Worm (Caenorhabditis elegans) whole organism, L3 larva: ENCODE measurements around the gene ZK616.3.
"Not testable (repeated sequence)": the region's sequence is repeated elsewhere in the genome, so short reads cannot be mapped to it uniquely, and the experiment has no call there.

ENCODE experiments used
- ZK546.5 ChIP-seq: sonication (generic microtip); optimal IDR thresholded peaks from 2 replicates; lab custom pipeline; 2017; ENCODE audit warnings: missing biosample characterization, missing genetic modification characterization
- ceh-82 ChIP-seq: fragments of 150-350 bp; optimal IDR thresholded peaks from 2 replicates; lab custom pipeline; 2014; ENCODE audit warnings: missing biosample characterization, missing genetic modification characterization
- elt-3 ChIP-seq, 3 experiments: fragments of 150-350 bp in 1 of 3; sonication (generic microtip) in 2 of 3; optimal IDR thresholded peaks; 2 replicates in 2 of 3; 4 replicates in 1 of 3; lab custom pipeline; 2014 to 2017; ENCODE audit warnings: missing biosample characterization in 3 of 3, missing genetic modification characterization in 3 of 3
- fkh-10 ChIP-seq: sonication (generic microtip); optimal IDR thresholded peaks from 2 replicates; lab custom pipeline; 2017; ENCODE audit warnings: missing biosample characterization, missing genetic modification reagents, missing genetic modification characterization
- fkh-2 ChIP-seq: fragments of 150-350 bp; optimal IDR thresholded peaks from 2 replicates; lab custom pipeline; 2014; ENCODE audit warnings: missing biosample characterization, missing genetic modification reagents, missing genetic modification characterization
- fos-1 ChIP-seq: fragments of 150-350 bp; optimal IDR thresholded peaks from 2 replicates; lab custom pipeline; 2014; ENCODE audit warnings: missing biosample characterization, missing genetic modification characterization
- lin-39 ChIP-seq: fragments of 150-350 bp; optimal IDR thresholded peaks from 2 replicates; lab custom pipeline; 2018; ENCODE audit warnings: missing biosample characterization, missing genetic modification reagents, missing genetic modification characterization
- nfya-1 ChIP-seq: sonication (generic microtip); optimal IDR thresholded peaks from 2 replicates; lab custom pipeline; 2017; ENCODE audit warnings: missing genetic modification characterization, mild to moderate bottlenecking, missing compliant biosample characterization, antibody characterized with exemption, moderate library complexity; ENCODE audit not compliant: insufficient read depth
- nhr-76 ChIP-seq: fragments of 150-350 bp; sonication (generic microtip); optimal IDR thresholded peaks from 5 replicates; lab custom pipeline; 2014; ENCODE audit warnings: missing biosample characterization, missing genetic modification characterization
- nhr-77 ChIP-seq: fragments of 150-350 bp; optimal IDR thresholded peaks from 2 replicates; lab custom pipeline; 2014; ENCODE audit warnings: missing biosample characterization, missing genetic modification characterization
- snpc-4 ChIP-seq: fragments of 150-350 bp; optimal IDR thresholded peaks from 2 replicates; lab custom pipeline; 2014; ENCODE audit warnings: missing biosample characterization, missing genetic modification characterization
- tbx-2 ChIP-seq: sonication (generic microtip); optimal IDR thresholded peaks from 2 replicates; lab custom pipeline; 2016; ENCODE audit warnings: mild to moderate bottlenecking, missing genetic modification characterization, missing compliant biosample characterization
- ztf-11 ChIP-seq: fragments of 150-350 bp; optimal IDR thresholded peaks from 2 replicates; lab custom pipeline; 2014; ENCODE audit warnings: missing biosample characterization, missing genetic modification characterization

DNA sequence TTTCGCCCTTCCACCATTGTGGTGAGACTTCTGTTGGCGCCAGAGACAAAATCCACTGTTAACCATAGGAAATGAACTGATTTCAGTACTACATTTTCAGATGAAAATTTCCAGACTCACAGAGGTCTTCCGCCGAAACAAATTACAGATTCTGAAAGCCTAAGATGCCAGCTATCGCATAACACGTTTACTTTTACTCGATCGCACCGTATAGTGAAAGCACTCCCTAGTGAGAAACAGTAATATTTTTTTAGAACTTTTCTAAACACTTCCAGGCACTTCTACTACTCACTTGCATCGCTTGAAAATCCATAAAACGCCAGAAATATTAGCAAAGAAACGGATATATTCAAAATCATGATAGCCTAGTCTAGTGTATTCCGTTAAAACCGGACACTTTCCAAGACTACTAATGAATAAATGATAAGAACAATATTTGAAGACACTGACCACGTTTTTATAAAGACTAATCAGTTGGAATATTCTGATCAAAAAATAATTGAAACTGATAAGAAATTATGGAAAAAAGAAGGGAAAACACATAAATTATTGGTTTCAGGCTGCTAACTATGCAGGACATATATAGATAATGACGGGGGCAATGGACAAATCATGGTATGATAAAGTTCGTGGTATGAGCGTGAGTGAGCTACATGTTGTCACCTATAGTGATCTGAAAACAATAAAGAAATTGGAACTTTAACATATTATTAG, 46.2 kb upstream of the ZK616.3 start, which contains the start of gene gba-4:
- not testable (repeated sequence) for TF ChIP-seq ztf-11 (tag; lab: Kevin White, UChicago); tbx-2; lin-39 (tag; lab: Kevin White, UChicago); nhr-77 (tag; lab: Kevin White, UChicago); ceh-82 (tag; lab: Kevin White, UChicago); fkh-2 (tag; lab: Kevin White, UChicago); ZK546.5 (tag; lab: Kevin White, UChicago); snpc-4 (tag; lab: Kevin White, UChicago); nhr-76 (tag; lab: Kevin White, UChicago); elt-3 (tag; optimal IDR thresholded peaks at IDR 0.05; lab: Kevin White, UChicago); fkh-10 (GFP tag; lab: Kevin White, UChicago); fos-1 (tag; lab: Kevin White, UChicago); nfya-1 (tag; lab: Kevin White, UChicago)
